Fruit fly (Drosophila melanogaster): ENCODE results near the gene CG43861.

The CG43861 gene

DNA sequence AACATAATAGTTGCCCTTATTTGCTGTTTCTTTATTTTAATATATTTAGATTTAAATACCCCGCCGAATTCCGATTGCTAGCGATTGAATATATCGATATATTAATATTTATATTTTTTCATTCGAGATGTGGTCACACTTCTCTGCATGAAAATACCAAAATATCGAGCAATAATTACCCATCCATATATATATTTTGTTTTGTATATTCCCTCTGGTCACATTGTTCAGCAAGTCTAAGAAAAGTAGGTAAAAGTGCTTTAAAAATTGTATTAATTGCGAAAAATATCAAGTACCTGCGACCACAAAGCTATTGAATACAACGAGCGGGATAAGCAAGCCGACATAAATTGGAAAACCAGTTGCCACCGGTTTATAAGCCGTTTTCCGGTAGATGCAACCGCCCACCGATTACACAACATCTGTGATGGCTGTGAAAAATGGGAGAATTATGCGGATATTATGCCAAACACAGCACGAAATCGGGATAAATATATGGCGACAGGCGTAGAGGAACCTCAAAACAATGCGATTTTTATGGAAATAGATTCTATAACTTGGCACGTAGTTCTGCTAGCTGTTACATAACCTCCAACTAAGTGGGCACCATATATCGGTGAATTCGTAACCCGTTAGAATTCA, 58.4 kb downstream of the CG43861 start, which contains the start of gene COX4 (continued):
- TF ChIP-seq gcm (GFP tag; optimal IDR thresholded peaks at IDR 0.05), result no peak
- TF ChIP-seq CG3065 (GFP tag; optimal IDR thresholded peaks at IDR 0.05), result no peak
- no peak for TF ChIP-seq sim (GFP tag; IDR thresholded peaks at IDR 0.05)
- TF ChIP-seq CG3281 (GFP tag; optimal IDR thresholded peaks at IDR 0.05), result no peak
- no peak for TF ChIP-seq CG5180 (GFP tag; optimal IDR thresholded peaks at IDR 0.05)
- no peak for TF ChIP-seq D (optimal IDR thresholded peaks at IDR 0.05)
- no peak for TF ChIP-seq D (GFP tag; optimal IDR thresholded peaks at IDR 0.05)
- TF ChIP-seq CG9609 (GFP tag; optimal IDR thresholded peaks at IDR 0.05), result no peak
- no peak for TF ChIP-seq CG32532 (GFP tag; IDR thresholded peaks at IDR 0.05)
- peak; percentile 22 for TF ChIP-seq sna (GFP tag; IDR thresholded peaks at IDR 0.05; ENCODE audit: partially characterized antibody)
- TF ChIP-seq Side (GFP tag; optimal IDR thresholded peaks at IDR 0.05), result no peak
- TF ChIP-seq CG11696 (GFP tag; IDR thresholded peaks at IDR 0.05), result no peak
- TF ChIP-seq CG16779 (GFP tag; IDR thresholded peaks at IDR 0.05), result no peak
- TF ChIP-seq cg (GFP tag; optimal IDR thresholded peaks at IDR 0.05), result no peak
- TF ChIP-seq Gug (GFP tag; IDR thresholded peaks at IDR 0.05), result no peak
- TF ChIP-seq tin (GFP tag; optimal IDR thresholded peaks at IDR 0.05), result no peak
- no peak for TF ChIP-seq da (GFP tag; optimal IDR thresholded peaks at IDR 0.05)
- peak; percentile 21 for TF ChIP-seq exex (tag; optimal IDR thresholded peaks at IDR 0.05)
- TF ChIP-seq CG31224 (GFP tag; IDR thresholded peaks at IDR 0.05), result no peak
- TF ChIP-seq Optix (GFP tag; IDR thresholded peaks at IDR 0.05), result no peak
- TF ChIP-seq grn (GFP tag; optimal IDR thresholded peaks at IDR 0.05), result no peak
- TF ChIP-seq Dll (GFP tag; IDR thresholded peaks at IDR 0.05; ENCODE audit: partially characterized antibody), result peak; percentile 73
- no peak for TF ChIP-seq CG10979 (tag; optimal IDR thresholded peaks at IDR 0.05)
- TF ChIP-seq YL-1 (GFP tag; optimal IDR thresholded peaks at IDR 0.05), result peak; percentile 93
- peak in 1 of 2 experiments; percentile 98 for TF ChIP-seq Pdp1 (GFP tag; optimal IDR thresholded peaks at IDR 0.05)
- TF ChIP-seq CG32772 (GFP tag; IDR thresholded peaks at IDR 0.05), result no peak
- peak; percentile 44 for TF ChIP-seq Dek (tag; optimal IDR thresholded peaks at IDR 0.05)
- TF ChIP-seq HHEX (GFP tag; optimal IDR thresholded peaks at IDR 0.05), result no peak
- no peak for TF ChIP-seq caup (GFP tag; optimal IDR thresholded peaks at IDR 0.05; ENCODE audit: severe bottlenecking)
- no peak for TF ChIP-seq Rfx (GFP tag; IDR thresholded peaks at IDR 0.05)
- no peak for TF ChIP-seq zfh2 (GFP tag; optimal IDR thresholded peaks at IDR 0.05)
- TF ChIP-seq CG43689 (GFP tag; IDR thresholded peaks at IDR 0.05), result no peak
- peak; percentile 25 for TF ChIP-seq Abd-B (GFP tag; optimal IDR thresholded peaks at IDR 0.05)
- no peak for TF ChIP-seq vfl (GFP tag; optimal IDR thresholded peaks at IDR 0.05)
- no peak for TF ChIP-seq fd3F (GFP tag; optimal IDR thresholded peaks at IDR 0.05)
- no peak for TF ChIP-seq Aef1 (GFP tag; IDR thresholded peaks at IDR 0.05)
- no peak for TF ChIP-seq bsh (GFP tag; optimal IDR thresholded peaks at IDR 0.05)
- no peak for TF ChIP-seq pan (optimal IDR thresholded peaks at IDR 0.05)
- no peak for TF ChIP-seq pan (GFP tag; optimal IDR thresholded peaks at IDR 0.05 in 1 of 2, IDR thresholded peaks at IDR 0.05 in 1 of 2)
- no peak for TF ChIP-seq Drgx (GFP tag; IDR thresholded peaks at IDR 0.05)
- TF ChIP-seq Doc3 (GFP tag; IDR thresholded peaks at IDR 0.05; ENCODE audit: partially characterized antibody), result peak; percentile 60; the same call in 2 of the 3 replicates
- TF ChIP-seq TFAM (GFP tag; optimal IDR thresholded peaks at IDR 0.05), result no peak
- TF ChIP-seq CG7745 (tag; optimal IDR thresholded peaks at IDR 0.05), result no peak
- peak; percentile 49; the same call in 1 of the 3 replicates for TF ChIP-seq vnd (GFP tag; IDR thresholded peaks at IDR 0.05; ENCODE audit: partially characterized antibody)
- no peak for TF ChIP-seq CkIIα-i1 (GFP tag; IDR thresholded peaks at IDR 0.05)
- TF ChIP-seq klu (GFP tag; IDR thresholded peaks at IDR 0.05), result no peak
- no peak for TF ChIP-seq gsb (GFP tag; IDR thresholded peaks at IDR 0.05)
- TF ChIP-seq sr (GFP tag; IDR thresholded peaks at IDR 0.05), result no peak
- TF ChIP-seq pros (GFP tag; optimal IDR thresholded peaks at IDR 0.05), result no peak
- TF ChIP-seq gfzf (GFP tag; optimal IDR thresholded peaks at IDR 0.05), result peak; percentile 69
- TF ChIP-seq CG5953 (GFP tag; IDR thresholded peaks at IDR 0.05), result no peak

Measured in whole organism, embryonic.